Fruit fly (Drosophila melanogaster) whole organism, embryonic: ENCODE results near the gene CG34353.

Experiments used
- Bteb2 ChIP-seq: fragments of 200-800 bp; sonication (Bioruptor generic); optimal IDR thresholded peaks from 2 replicates; lab custom pipeline; 2016; ENCODE audit warnings: missing biosample characterization, missing genetic modification characterization
- C15 ChIP-seq: fragments of 200-800 bp; sonication (Bioruptor generic); IDR thresholded peaks from 3 replicates; pipeline ENCODE4 v1.3.6; 2022; ENCODE audit warnings: missing biosample characterization, missing genetic modification characterization
- CG10267 ChIP-seq: fragments of 200-800 bp; sonication (Bioruptor generic); optimal IDR thresholded peaks from 2 replicates; lab custom pipeline; 2018; ENCODE audit warnings: missing biosample characterization, mild to moderate bottlenecking, missing genetic modification characterization, moderate library complexity
- CG10959 ChIP-seq: fragments of 200-800 bp; sonication (Bioruptor generic); IDR thresholded peaks from 2 replicates; pipeline ENCODE4 v1.3.6; 2022; ENCODE audit warnings: missing biosample characterization, missing genetic modification characterization
- CG11085 ChIP-seq: fragments of 200-800 bp; sonication (Bioruptor generic); IDR thresholded peaks from 2 replicates; pipeline ENCODE4 v1.3.6; 2022; ENCODE audit warnings: missing biosample characterization, missing genetic modification characterization
- CG11695 ChIP-seq: fragments of 200-800 bp; sonication (Bioruptor generic); IDR thresholded peaks from 3 replicates; pipeline ENCODE4 v1.3.6; 2022; ENCODE audit warnings: missing biosample characterization, missing genetic modification characterization
- CG12071 ChIP-seq: fragments of 200-800 bp; sonication (Bioruptor generic); optimal IDR thresholded peaks from 3 replicates; lab custom pipeline; 2018; ENCODE audit warnings: missing biosample characterization, mild to moderate bottlenecking, missing genetic modification characterization
- CG12155 ChIP-seq: fragments of 200-800 bp; sonication (Bioruptor generic); optimal IDR thresholded peaks from 3 replicates; lab custom pipeline; 2016; ENCODE audit warnings: missing biosample characterization, missing genetic modification characterization
- CG1233 ChIP-seq: fragments of 200-800 bp; sonication (Bioruptor generic); optimal IDR thresholded peaks from 4 replicates; lab custom pipeline; 2018; ENCODE audit warnings: missing biosample characterization, mild to moderate bottlenecking, missing genetic modification characterization
- CG12391 ChIP-seq: fragments of 200-800 bp; sonication (Bioruptor generic); optimal IDR thresholded peaks from 3 replicates; lab custom pipeline; 2018; ENCODE audit warnings: missing biosample characterization, mild to moderate bottlenecking, missing genetic modification characterization, moderate library complexity
- CG13123 ChIP-seq: fragments of 200-800 bp; sonication (Bioruptor generic); optimal IDR thresholded peaks from 2 replicates; lab custom pipeline; 2016; ENCODE audit warnings: missing biosample characterization, missing genetic modification characterization
- CG13624 ChIP-seq: fragments of 200-800 bp; sonication (Bioruptor generic); optimal IDR thresholded peaks from 2 replicates; lab custom pipeline; 2016; ENCODE audit warnings: missing biosample characterization, missing genetic modification characterization
- CG16863 ChIP-seq: fragments of 200-800 bp; sonication (Bioruptor generic); optimal IDR thresholded peaks from 3 replicates; lab custom pipeline; 2016; ENCODE audit warnings: missing biosample characterization, missing genetic modification characterization
- CG17361 ChIP-seq: fragments of 200-800 bp; sonication (Bioruptor generic); IDR thresholded peaks from 3 replicates; pipeline ENCODE4 v1.3.6; 2022; ENCODE audit warnings: missing biosample characterization, missing genetic modification characterization
- CG17385 ChIP-seq: fragments of 200-800 bp; sonication (Bioruptor generic); optimal IDR thresholded peaks from 3 replicates; lab custom pipeline; 2018; ENCODE audit warnings: missing biosample characterization, mild to moderate bottlenecking, missing genetic modification characterization
- CG2129 ChIP-seq: fragments of 200-800 bp; sonication (Bioruptor generic); IDR thresholded peaks from 2 replicates; pipeline ENCODE4 v1.3.6; 2022; ENCODE audit warnings: missing biosample characterization, missing genetic modification characterization; ENCODE audit not compliant: partially characterized antibody
- CG34422 ChIP-seq: fragments of 200-800 bp; sonication (Bioruptor generic); IDR thresholded peaks from 3 replicates; pipeline ENCODE4 v1.3.6; 2022; ENCODE audit warnings: missing biosample characterization, missing genetic modification characterization
- CG4617 ChIP-seq: fragments of 200-800 bp; sonication (Bioruptor generic); optimal IDR thresholded peaks from 3 replicates; lab custom pipeline; 2016; ENCODE audit warnings: missing biosample characterization, missing genetic modification characterization, borderline replicate concordance
- CG4820 ChIP-seq: fragments of 200-800 bp; sonication (Bioruptor generic); optimal IDR thresholded peaks from 3 replicates; lab custom pipeline; 2016; ENCODE audit warnings: missing biosample characterization, missing genetic modification characterization
- CG5953 ChIP-seq: fragments of 200-800 bp; sonication (Bioruptor generic); IDR thresholded peaks from 2 replicates; pipeline ENCODE4 v1.3.6; 2022; ENCODE audit warnings: missing biosample characterization, missing genetic modification characterization
- CG6689 ChIP-seq: fragments of 200-800 bp; sonication (Bioruptor generic); IDR thresholded peaks from 2 replicates; pipeline ENCODE4 v1.3.6; 2022; ENCODE audit warnings: missing biosample characterization, missing genetic modification characterization
- CG7357 ChIP-seq: fragments of 200-800 bp; sonication (Bioruptor generic); IDR thresholded peaks from 3 replicates; pipeline ENCODE4 v1.3.6; 2022; ENCODE audit warnings: missing biosample characterization, missing genetic modification characterization
- CG7745 ChIP-seq: fragments of 200-800 bp; sonication (Bioruptor generic); optimal IDR thresholded peaks from 2 replicates; lab custom pipeline; 2018; ENCODE audit warnings: missing biosample characterization, mild to moderate bottlenecking, missing genetic modification characterization, moderate library complexity
- CG7786 ChIP-seq: fragments of 200-800 bp; sonication (Bioruptor generic); optimal IDR thresholded peaks from 2 replicates; lab custom pipeline; 2016; ENCODE audit warnings: missing biosample characterization, missing genetic modification characterization
- CG8478 ChIP-seq: fragments of >200 bp; optimal IDR thresholded peaks from 2 replicates; lab custom pipeline; 2018
- CG9797 ChIP-seq: fragments of 200-800 bp; sonication (Bioruptor generic); optimal IDR thresholded peaks from 3 replicates; lab custom pipeline; 2018; ENCODE audit warnings: missing biosample characterization, mild to moderate bottlenecking, missing genetic modification characterization
- CHES-1-like ChIP-seq: fragments of 200-800 bp; sonication (Bioruptor generic); optimal IDR thresholded peaks from 2 replicates; lab custom pipeline; 2016; ENCODE audit warnings: missing biosample characterization, missing genetic modification characterization
- CrebB ChIP-seq: fragments of 200-800 bp; sonication (Bioruptor generic); optimal IDR thresholded peaks from 3 replicates; lab custom pipeline; 2018; ENCODE audit warnings: missing biosample characterization, mild to moderate bottlenecking, missing genetic modification characterization
- Dip3 ChIP-seq: fragments of 200-800 bp; sonication (Bioruptor generic); optimal IDR thresholded peaks from 3 replicates; lab custom pipeline; 2016; ENCODE audit warnings: missing biosample characterization, missing genetic modification characterization
- Fer1 ChIP-seq: fragments of 200-800 bp; sonication (Bioruptor generic); optimal IDR thresholded peaks from 2 replicates; lab custom pipeline; 2017; ENCODE audit warnings: missing biosample characterization, mild to moderate bottlenecking, missing genetic modification characterization
- HLH54F ChIP-seq: fragments of 200-800 bp; sonication (Bioruptor generic); optimal IDR thresholded peaks from 3 replicates; lab custom pipeline; 2016; ENCODE audit warnings: missing biosample characterization, missing genetic modification characterization
- Mad ChIP-seq: fragments of 200-800 bp; sonication (Bioruptor generic); optimal IDR thresholded peaks from 2 replicates; lab custom pipeline; 2016; ENCODE audit warnings: missing biosample characterization, missing genetic modification characterization
- Myb ChIP-seq: fragments of 200-800 bp; sonication (Bioruptor generic); optimal IDR thresholded peaks from 2 replicates; lab custom pipeline; 2016; ENCODE audit warnings: missing biosample characterization, missing genetic modification characterization
- NC2β ChIP-seq: fragments of 200-800 bp; sonication (Bioruptor generic); optimal IDR thresholded peaks from 2 replicates; lab custom pipeline; 2016; ENCODE audit warnings: missing biosample characterization, missing genetic modification characterization
- Nf-YA ChIP-seq: fragments of 200-800 bp; sonication (Bioruptor generic); IDR thresholded peaks from 2 replicates; pipeline ENCODE4 v1.3.6; 2022; ENCODE audit warnings: missing biosample characterization, missing genetic modification characterization
- Ravus ChIP-seq: fragments of 200-800 bp; sonication (Bioruptor generic); IDR thresholded peaks from 2 replicates; pipeline ENCODE4 v1.3.6; 2022; ENCODE audit warnings: missing biosample characterization, missing genetic modification characterization
- Side ChIP-seq: fragments of 200-800 bp; sonication (Bioruptor generic); optimal IDR thresholded peaks from 2 replicates; lab custom pipeline; 2016; ENCODE audit warnings: missing biosample characterization, missing genetic modification characterization
- caup ChIP-seq: fragments of 200-800 bp; sonication (Bioruptor generic); optimal IDR thresholded peaks from 3 replicates; lab custom pipeline; 2017; ENCODE audit warnings: missing biosample characterization, mild to moderate bottlenecking, missing genetic modification characterization, moderate library complexity; ENCODE audit not compliant: severe bottlenecking
- danr ChIP-seq: fragments of 200-800 bp; sonication (Bioruptor generic); IDR thresholded peaks from 2 replicates; pipeline ENCODE4 v1.3.6; 2022; ENCODE audit warnings: missing biosample characterization, missing genetic modification characterization
- gro ChIP-seq: fragments of 200-800 bp; sonication (Bioruptor generic); optimal IDR thresholded peaks from 2 replicates; lab custom pipeline; 2016; ENCODE audit warnings: missing biosample characterization, missing genetic modification characterization
- hbn ChIP-seq: fragments of 200-800 bp; sonication (Bioruptor generic); IDR thresholded peaks from 2 replicates; pipeline ENCODE4 v1.3.6; 2022; ENCODE audit warnings: missing biosample characterization, missing genetic modification characterization; ENCODE audit not compliant: partially characterized antibody
- insv ChIP-seq, 2 experiments: fragments of 200-800 bp; sonication (Bioruptor generic); optimal IDR thresholded peaks; 3 replicates each; lab custom pipeline; 2016 to 2018; ENCODE audit warnings: missing biosample characterization in 2 of 2, missing genetic modification characterization in 2 of 2
- jing ChIP-seq: fragments of 200-800 bp; sonication (Bioruptor generic); optimal IDR thresholded peaks from 2 replicates; lab custom pipeline; 2018; ENCODE audit warnings: missing biosample characterization, mild to moderate bottlenecking, missing genetic modification characterization
- klu ChIP-seq: fragments of 200-800 bp; sonication (Bioruptor generic); IDR thresholded peaks from 2 replicates; pipeline ENCODE4 v1.3.6; 2022; ENCODE audit warnings: missing biosample characterization, missing genetic modification characterization
- luna ChIP-seq: fragments of 200-800 bp; sonication (Bioruptor generic); optimal IDR thresholded peaks from 2 replicates; lab custom pipeline; 2016; ENCODE audit warnings: missing biosample characterization, missing genetic modification characterization
- nau ChIP-seq: fragments of 200-800 bp; sonication (Bioruptor generic); optimal IDR thresholded peaks from 3 replicates; lab custom pipeline; 2017; ENCODE audit warnings: missing biosample characterization, mild to moderate bottlenecking, missing genetic modification characterization, missing genetic modification reagents
- oc ChIP-seq: fragments of 200-800 bp; sonication (Bioruptor generic); optimal IDR thresholded peaks from 2 replicates; lab custom pipeline; 2018; ENCODE audit warnings: missing biosample characterization, mild to moderate bottlenecking, missing genetic modification characterization, moderate library complexity
- pros ChIP-seq: fragments of 200-800 bp; sonication (Bioruptor generic); optimal IDR thresholded peaks from 3 replicates; lab custom pipeline; 2019; ENCODE audit warnings: missing biosample characterization, mild to moderate bottlenecking, missing genetic modification characterization, moderate library complexity
- row ChIP-seq: fragments of 200-800 bp; sonication (Bioruptor generic); IDR thresholded peaks from 3 replicates; pipeline ENCODE4 v1.3.6; 2022; ENCODE audit warnings: missing biosample characterization, missing genetic modification characterization
- stwl ChIP-seq: fragments of 200-800 bp; sonication (Bioruptor generic); optimal IDR thresholded peaks from 3 replicates; lab custom pipeline; 2018; ENCODE audit warnings: missing biosample characterization, mild to moderate bottlenecking, missing genetic modification characterization, moderate library complexity
- vnd ChIP-seq: fragments of 200-800 bp; sonication (Bioruptor generic); IDR thresholded peaks from 3 replicates; pipeline ENCODE4 v1.3.6; 2022; ENCODE audit warnings: missing biosample characterization, missing genetic modification characterization; ENCODE audit not compliant: partially characterized antibody
- z ChIP-seq: fragments of 200-800 bp; sonication (Bioruptor generic); IDR thresholded peaks from 3 replicates; pipeline ENCODE4 v1.3.6; 2022; ENCODE audit warnings: missing biosample characterization, missing genetic modification characterization

Gene CG34353

dm6 chr3R:27948421-27948906, 42.8 kb upstream of the CG34353 start, which contains the start of gene Gp93 (continued):
- TF ChIP-seq CG12391 = peak; percentile 71
- no peak for TF ChIP-seq CG7786 (GFP tag; lab: Kevin White, UChicago)
- TF ChIP-seq stwl (tag; lab: Kevin White, UChicago) = no peak
- TF ChIP-seq Ravus = no peak
- peak; percentile 79 for TF ChIP-seq row
- TF ChIP-seq CG4820 (GFP tag; lab: Kevin White, UChicago) = peak; percentile 29
- TF ChIP-seq pros (GFP tag; lab: Kevin White, UChicago) = no peak
- peak; percentile 48; the same call in 1 of the 2 replicates for TF ChIP-seq danr (GFP tag; lab: Robert Waterston, UW)
- 0 out of 3 replicates have a peak, but pooled peaks have one; percentile 15 for TF ChIP-seq CG11695 (GFP tag; lab: Robert Waterston, UW)
- TF ChIP-seq CG13123 (GFP tag; lab: Kevin White, UChicago) = peak; percentile 11
- peak; percentile 39 for TF ChIP-seq Fer1 (GFP tag; lab: Kevin White, UChicago)
- TF ChIP-seq Dip3 (GFP tag; lab: Kevin White, UChicago) = peak; percentile 25
- no peak for TF ChIP-seq CG13624
- TF ChIP-seq CG9797 (GFP tag; lab: Kevin White, UChicago) = peak; percentile 32
- peak; percentile 48 for TF ChIP-seq HLH54F
- TF ChIP-seq CG34422 = peak; percentile 96; the same call in 2 of the 3 replicates
- peak; percentile 5 for TF ChIP-seq CrebB (tag; lab: Kevin White, UChicago)
- TF ChIP-seq CG4617 = peak; percentile 6
- TF ChIP-seq NC2β = peak; percentile 41
- TF ChIP-seq Myb = no peak
- peak; percentile 48 for TF ChIP-seq Bteb2
- no peak for TF ChIP-seq CG5953 (GFP tag; lab: Robert Waterston, UW)
- TF ChIP-seq CG11085 (GFP tag; lab: Robert Waterston, UW) = peak; percentile 56
- no peak for TF ChIP-seq caup
- TF ChIP-seq vnd = no peak
- peak; percentile 22 for TF ChIP-seq CG16863 (GFP tag; lab: Kevin White, UChicago)
- peak; percentile 85 for TF ChIP-seq CG17361 (GFP tag; lab: Robert Waterston, UW)
- peak in 1 of 2 experiments; percentile 11 for TF ChIP-seq insv (GFP tag; optimal IDR thresholded peaks at IDR 0.05; lab: Kevin White, UChicago)
- peak; percentile 28; the same call in 1 of the 3 replicates for TF ChIP-seq CG7357 (GFP tag; lab: Robert Waterston, UW)
- no peak for TF ChIP-seq nau
- no peak for TF ChIP-seq C15 (GFP tag; lab: Robert Waterston, UW)
- TF ChIP-seq z = no peak
- TF ChIP-seq CG2129 (GFP tag; lab: Robert Waterston, UW) = no peak
- no peak for TF ChIP-seq CG8478
- no peak for TF ChIP-seq CG12071
- no peak for TF ChIP-seq hbn (GFP tag; lab: Robert Waterston, UW)
- TF ChIP-seq CG10959 (GFP tag; lab: Robert Waterston, UW) = no peak
- peak; percentile 44 for TF ChIP-seq CG10267 (tag; lab: Kevin White, UChicago)
- TF ChIP-seq Nf-YA (GFP tag; lab: Robert Waterston, UW) = no peak
- TF ChIP-seq Mad = no peak
- TF ChIP-seq CG12155 (GFP tag; lab: Kevin White, UChicago) = peak; percentile 16
- TF ChIP-seq klu (GFP tag; lab: Robert Waterston, UW) = peak; percentile 19; the same call in 1 of the 2 replicates
- TF ChIP-seq CG6689 (GFP tag; lab: Robert Waterston, UW) = peak; percentile 70
- peak; percentile 55 for TF ChIP-seq CHES-1-like (GFP tag; lab: Kevin White, UChicago)
- no peak for TF ChIP-seq gro
- TF ChIP-seq Side (GFP tag; lab: Kevin White, UChicago) = no peak
- TF ChIP-seq CG7745 = no peak
- no peak for TF ChIP-seq luna (GFP tag; lab: Kevin White, UChicago)
- no peak for TF ChIP-seq CG1233
- no peak for TF ChIP-seq jing (GFP tag; lab: Kevin White, UChicago)
- no peak for TF ChIP-seq oc (tag; lab: Kevin White, UChicago)
- TF ChIP-seq CG17385 (GFP tag; lab: Kevin White, UChicago) = peak; percentile 44
